Worm (Caenorhabditis elegans) whole organism, late embryonic: ENCODE data around the gene F36H1.11.

Source experiments
- ceh-6 ChIP-seq: fragments of 200-800 bp; sonication (Bioruptor generic); optimal IDR thresholded peaks from 2 replicates; lab custom pipeline; 2018; ENCODE audit warnings: mild to moderate bottlenecking, missing genetic modification characterization, missing compliant biosample characterization
- fkh-10 ChIP-seq: fragments of 150-350 bp; optimal IDR thresholded peaks from 2 replicates; lab custom pipeline; 2014; ENCODE audit warnings: missing biosample characterization, missing genetic modification reagents, missing genetic modification characterization
- hlh-6 ChIP-seq: sonication (generic microtip); optimal IDR thresholded peaks from 2 replicates; lab custom pipeline; 2016; ENCODE audit warnings: missing genotype, missing genetic modification characterization, missing compliant biosample characterization
- nhr-11 ChIP-seq: fragments of 150-350 bp; optimal IDR thresholded peaks from 2 replicates; lab custom pipeline; 2014; ENCODE audit warnings: missing biosample characterization, missing genetic modification characterization
- npax-4 ChIP-seq: sonication (generic microtip); optimal IDR thresholded peaks from 2 replicates; lab custom pipeline; 2016; ENCODE audit warnings: missing genetic modification characterization, missing compliant biosample characterization
- pax-1 ChIP-seq: fragments of 150-350 bp; optimal IDR thresholded peaks from 2 replicates; lab custom pipeline; 2014; ENCODE audit warnings: missing biosample characterization, missing genetic modification characterization
- pha-4 ChIP-seq: fragments of 150-350 bp; optimal IDR thresholded peaks from 2 replicates; lab custom pipeline; 2018; ENCODE audit warnings: missing biosample characterization, missing genetic modification reagents, missing genetic modification characterization
- rnt-1 ChIP-seq: sonication (generic microtip); optimal IDR thresholded peaks from 2 replicates; lab custom pipeline; 2016; ENCODE audit warnings: missing genetic modification characterization, missing compliant biosample characterization
- tbx-2 ChIP-seq: sonication (generic microtip); optimal IDR thresholded peaks from 2 replicates; lab custom pipeline; 2016; ENCODE audit warnings: missing genetic modification characterization, missing compliant biosample characterization

DNA sequence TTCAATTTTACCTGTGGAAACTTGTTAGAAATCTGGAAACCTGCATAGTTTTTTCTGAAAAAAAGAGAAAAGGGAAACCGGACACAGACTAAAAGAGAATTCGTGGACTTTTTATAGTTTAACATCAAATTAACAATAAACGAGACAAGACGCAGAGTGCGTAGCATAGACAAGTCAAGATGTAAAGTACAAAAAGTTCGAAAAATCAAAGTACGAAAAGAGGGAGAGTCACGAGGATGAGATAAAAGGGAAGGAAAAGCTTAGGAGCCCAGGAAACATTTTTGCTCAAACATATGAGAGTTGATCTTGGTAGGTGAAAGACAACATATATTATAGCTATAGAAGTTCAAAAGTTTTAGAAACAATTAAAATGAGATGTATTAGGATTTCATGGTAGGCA, 48.8 kb downstream of the F36H1.11 start, which contains the start of gene M7.12:
- TF ChIP-seq hlh-6 (tag; lab: Kevin White, UChicago), result no peak
- TF ChIP-seq nhr-11 (tag; lab: Kevin White, UChicago), result no peak
- no peak for TF ChIP-seq rnt-1 (tag; lab: Kevin White, UChicago)
- no peak for TF ChIP-seq pax-1 (tag; lab: Kevin White, UChicago)
- TF ChIP-seq npax-4 (tag; lab: Kevin White, UChicago), result no peak
- no peak for TF ChIP-seq tbx-2 (tag; lab: Kevin White, UChicago)
- no peak for TF ChIP-seq fkh-10 (GFP tag; lab: Kevin White, UChicago)
- no peak for TF ChIP-seq pha-4 (tag; lab: Kevin White, UChicago)
- TF ChIP-seq ceh-6 (GFP tag; lab: Kevin White, UChicago), result no peak
